Worm (Caenorhabditis elegans) whole organism, mixed stage, embryonic: ENCODE results near the gene ptr-1.

Experiments used
- M03D4.4 ChIP-seq: sonication (generic microtip); optimal IDR thresholded peaks from 2 replicates; lab custom pipeline; 2017; ENCODE audit warnings: mild to moderate bottlenecking, missing genetic modification characterization, missing compliant biosample characterization
- ces-1 ChIP-seq: fragments of 150-350 bp; optimal IDR thresholded peaks from 2 replicates; lab custom pipeline; 2014; ENCODE audit warnings: missing biosample characterization, missing genetic modification reagents, missing genetic modification characterization
- hlh-1 ChIP-seq: fragments of 150-350 bp; optimal IDR thresholded peaks from 2 replicates; lab custom pipeline; 2014; ENCODE audit warnings: missing biosample characterization, missing genetic modification reagents, missing genetic modification characterization
- lin-13 ChIP-seq: fragments of 150-350 bp; optimal IDR thresholded peaks from 2 replicates; lab custom pipeline; 2014; ENCODE audit warnings: missing biosample characterization, missing genetic modification characterization
- mab-5 ChIP-seq: fragments of 150-350 bp; optimal IDR thresholded peaks from 2 replicates; lab custom pipeline; 2014; ENCODE audit warnings: missing biosample characterization, missing genetic modification characterization
- nhr-12 ChIP-seq: fragments of 150-350 bp; optimal IDR thresholded peaks from 2 replicates; lab custom pipeline; 2014; ENCODE audit warnings: missing biosample characterization, missing genetic modification characterization
- snpc-4 ChIP-seq: fragments of 150-350 bp; optimal IDR thresholded peaks from 2 replicates; lab custom pipeline; 2014; ENCODE audit warnings: missing biosample characterization, missing genetic modification characterization
- unc-120 ChIP-seq: sonication (generic microtip); optimal IDR thresholded peaks from 2 replicates; lab custom pipeline; 2017; ENCODE audit warnings: missing genetic modification characterization, missing compliant biosample characterization; ENCODE audit not compliant: poor library complexity, severe bottlenecking
- unc-39 ChIP-seq: fragments of 150-350 bp; optimal IDR thresholded peaks from 2 replicates; lab custom pipeline; 2014; ENCODE audit warnings: missing biosample characterization, missing genetic modification characterization
- ztf-11 ChIP-seq: fragments of 150-350 bp; optimal IDR thresholded peaks from 2 replicates; lab custom pipeline; 2014; ENCODE audit warnings: missing biosample characterization, missing genetic modification characterization

DNA sequence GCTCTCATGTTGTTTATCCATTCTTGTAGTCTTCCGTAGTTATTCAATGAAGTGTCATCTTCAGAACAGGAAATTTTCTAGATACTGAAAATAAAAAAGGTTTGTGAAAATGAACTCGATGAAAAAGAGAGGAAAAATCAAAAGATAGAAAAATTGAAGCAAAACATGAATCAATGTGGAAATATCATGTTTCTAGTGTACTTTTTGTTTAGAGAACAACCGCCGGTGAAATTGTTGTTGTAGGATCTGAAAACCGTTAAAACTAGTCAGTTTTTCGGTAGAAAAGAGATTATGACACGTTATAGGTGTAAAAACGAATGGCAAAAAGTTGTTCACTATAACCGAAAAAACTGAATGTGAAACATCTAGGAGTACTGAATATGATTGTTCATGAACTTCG is 35.6 kb upstream of the ptr-1 start, which contains the start of gene pacs-1:
- TF ChIP-seq M03D4.4 (tag; lab: Kevin White, UChicago) (no peak), unc-120 (no peak), unc-39 (tag; lab: Kevin White, UChicago) (no peak), ces-1 (GFP tag; lab: Kevin White, UChicago) (no peak), snpc-4 (tag; lab: Kevin White, UChicago) (no peak), nhr-12 (tag; lab: Kevin White, UChicago) (no peak), lin-13 (no peak), ztf-11 (tag; lab: Kevin White, UChicago) (no peak), mab-5 (no peak), hlh-1 (tag; lab: Kevin White, UChicago) (no peak)
